Worm (Caenorhabditis elegans) whole organism, young adult: ENCODE results near the gene dis-3.

Experiments
- C17E4.6 ChIP-seq: fragments of 200-800 bp; sonication (Bioruptor generic); IDR thresholded peaks from 2 replicates; pipeline ENCODE4 v1.3.6; 2022; ENCODE audit warnings: missing genetic modification reagents, missing genetic modification characterization, missing compliant biosample characterization
- F22D6.2 ChIP-seq: sonication (generic microtip); optimal IDR thresholded peaks from 2 replicates; lab custom pipeline; 2016; ENCODE audit warnings: mild to moderate bottlenecking, missing genetic modification characterization, missing compliant biosample characterization
- F39B2.1 ChIP-seq: fragments of 200-800 bp; sonication (Bioruptor generic); IDR thresholded peaks from 2 replicates; pipeline ENCODE4 v1.3.6; 2022; ENCODE audit warnings: missing genetic modification reagents, missing genetic modification characterization, missing compliant biosample characterization
- F49E8.2 ChIP-seq: sonication (generic microtip); optimal IDR thresholded peaks from 3 replicates; lab custom pipeline; 2017; ENCODE audit warnings: missing genetic modification characterization, mild to moderate bottlenecking, missing compliant biosample characterization, antibody characterized with exemption, moderate library complexity; ENCODE audit not compliant: insufficient read depth
- F52B5.7 ChIP-seq: sonication (generic microtip); optimal IDR thresholded peaks from 2 replicates; lab custom pipeline; 2016; ENCODE audit warnings: mild to moderate bottlenecking, missing genetic modification characterization, missing compliant biosample characterization
- K11D2.4 ChIP-seq: fragments of 200-800 bp; sonication (Bioruptor generic); IDR thresholded peaks from 2 replicates; pipeline ENCODE4 v1.3.6; 2022; ENCODE audit warnings: missing genetic modification reagents, missing genetic modification characterization, missing compliant biosample characterization
- T07F8.4 ChIP-seq: sonication (generic microtip); optimal IDR thresholded peaks from 2 replicates; lab custom pipeline; 2016; ENCODE audit warnings: mild to moderate bottlenecking, missing genetic modification characterization, moderate library complexity, missing compliant biosample characterization
- Y56A3A.18 ChIP-seq: fragments of 200-800 bp; sonication (Bioruptor generic); IDR thresholded peaks from 2 replicates; pipeline ENCODE4 v1.3.6; 2022; ENCODE audit warnings: missing genetic modification reagents, missing genetic modification characterization, missing compliant biosample characterization
- athp-1 ChIP-seq: sonication (generic microtip); optimal IDR thresholded peaks from 2 replicates; lab custom pipeline; 2017; ENCODE audit warnings: mild to moderate bottlenecking, missing genetic modification characterization, missing compliant biosample characterization
- ccch-3 ChIP-seq: fragments of 200-800 bp; sonication (Bioruptor generic); optimal IDR thresholded peaks from 2 replicates; lab custom pipeline; 2018; ENCODE audit warnings: mild to moderate bottlenecking, missing genetic modification characterization, missing compliant biosample characterization
- ceh-100 ChIP-seq: fragments of 200-800 bp; sonication (Bioruptor generic); IDR thresholded peaks from 2 replicates; pipeline ENCODE4 v1.3.6; 2022; ENCODE audit warnings: missing genetic modification reagents, missing genetic modification characterization, missing compliant biosample characterization
- ceh-27 ChIP-seq: fragments of 200-800 bp; sonication (Bioruptor generic); optimal IDR thresholded peaks from 2 replicates; lab custom pipeline; 2018; ENCODE audit warnings: mild to moderate bottlenecking, missing genetic modification characterization, moderate library complexity, missing compliant biosample characterization
- ceh-40 ChIP-seq: fragments of 200-800 bp; sonication (Bioruptor generic); IDR thresholded peaks from 2 replicates; pipeline ENCODE4 v1.3.6; 2022; ENCODE audit warnings: missing genetic modification characterization, missing compliant biosample characterization
- ceh-91 ChIP-seq: fragments of 200-800 bp; sonication (Bioruptor generic); IDR thresholded peaks from 2 replicates; pipeline ENCODE4 v1.3.6; 2022; ENCODE audit warnings: missing genetic modification reagents, missing genetic modification characterization, missing compliant biosample characterization
- dpl-1 ChIP-seq: fragments of 150-350 bp; optimal IDR thresholded peaks from 2 replicates; lab custom pipeline; 2014; ENCODE audit warnings: missing biosample characterization, missing genetic modification reagents, missing genetic modification characterization
- efl-1 ChIP-seq: fragments of 150-350 bp; optimal IDR thresholded peaks from 2 replicates; lab custom pipeline; 2014; ENCODE audit warnings: missing biosample characterization, missing genetic modification reagents, missing genetic modification characterization
- egl-44 ChIP-seq: fragments of 200-800 bp; sonication (Bioruptor generic); IDR thresholded peaks from 2 replicates; pipeline ENCODE4 v1.3.6; 2022; ENCODE audit warnings: missing genetic modification reagents, missing genetic modification characterization, missing compliant biosample characterization
- hmg-1.2 ChIP-seq: fragments of 200-800 bp; sonication (Bioruptor generic); IDR thresholded peaks from 2 replicates; pipeline ENCODE4 v1.3.6; 2022; ENCODE audit warnings: missing genetic modification reagents, missing genetic modification characterization, missing compliant biosample characterization
- hrde-1 ChIP-seq: sonication (generic microtip); optimal IDR thresholded peaks from 2 replicates; lab custom pipeline; 2016; ENCODE audit warnings: missing genetic modification characterization, mild to moderate bottlenecking, missing compliant biosample characterization, moderate library complexity, missing genotype, missing genetic modification reagents, borderline replicate concordance
- lag-1 ChIP-seq: fragments of 200-800 bp; sonication (Bioruptor generic); IDR thresholded peaks from 2 replicates; pipeline ENCODE4 v1.3.6; 2022; ENCODE audit warnings: missing genetic modification reagents, missing genetic modification characterization, missing compliant biosample characterization
- lin-26 ChIP-seq: fragments of 200-800 bp; sonication (Bioruptor generic); IDR thresholded peaks from 2 replicates; pipeline ENCODE4 v1.3.6; 2022; ENCODE audit warnings: missing genetic modification reagents, missing genetic modification characterization, missing compliant biosample characterization
- lir-1 ChIP-seq: fragments of 200-800 bp; sonication (Bioruptor generic); conservative IDR thresholded peaks from 2 replicates; pipeline ENCODE4 v1.3.6; 2022; ENCODE audit warnings: missing genetic modification reagents, missing genetic modification characterization, missing compliant biosample characterization
- madf-8 ChIP-seq: fragments of 200-800 bp; sonication (Bioruptor generic); conservative IDR thresholded peaks from 2 replicates; pipeline ENCODE4 v1.3.6; 2022; ENCODE audit warnings: missing genetic modification reagents, missing genetic modification characterization, missing compliant biosample characterization
- mcd-1 ChIP-seq: fragments of 200-800 bp; sonication (Bioruptor generic); IDR thresholded peaks from 2 replicates; pipeline ENCODE4 v1.3.6; 2022; ENCODE audit warnings: missing genetic modification reagents, missing genetic modification characterization, missing compliant biosample characterization
- mel-28 ChIP-seq: sonication (generic microtip); optimal IDR thresholded peaks from 2 replicates; lab custom pipeline; 2016; ENCODE audit warnings: borderline replicate concordance, mild to moderate bottlenecking, missing genetic modification characterization, missing compliant biosample characterization
- mes-4 ChIP-seq: sonication (generic microtip); optimal IDR thresholded peaks from 2 replicates; lab custom pipeline; 2016; ENCODE audit warnings: missing genotype, missing genetic modification characterization, missing compliant biosample characterization
- nfya-1 ChIP-seq: sonication (generic microtip); optimal IDR thresholded peaks from 2 replicates; lab custom pipeline; 2017; ENCODE audit warnings: antibody characterized with exemption, missing compliant biosample characterization, missing genetic modification characterization, borderline replicate concordance; ENCODE audit not compliant: insufficient read depth
- nhr-179 ChIP-seq: sonication (generic microtip); optimal IDR thresholded peaks from 2 replicates; lab custom pipeline; 2016; ENCODE audit warnings: mild to moderate bottlenecking, missing genetic modification characterization, missing compliant biosample characterization
- nhr-27 ChIP-seq: fragments of 200-800 bp; sonication (Bioruptor generic); optimal IDR thresholded peaks from 2 replicates; lab custom pipeline; 2018; ENCODE audit warnings: mild to moderate bottlenecking, missing genetic modification characterization, moderate library complexity, missing compliant biosample characterization
- pbrm-1 ChIP-seq: fragments of 200-800 bp; sonication (Bioruptor generic); IDR thresholded peaks from 2 replicates; pipeline ENCODE4 v1.3.6; 2022; ENCODE audit warnings: missing genetic modification reagents, missing genetic modification characterization, missing compliant biosample characterization
- repo-1 ChIP-seq: sonication (generic microtip); optimal IDR thresholded peaks from 2 replicates; lab custom pipeline; 2017; ENCODE audit warnings: mild to moderate bottlenecking, missing genetic modification characterization, missing compliant biosample characterization
- snpc-1.3 ChIP-seq: sonication (generic microtip); optimal IDR thresholded peaks from 2 replicates; lab custom pipeline; 2017; ENCODE audit warnings: missing genetic modification characterization, mild to moderate bottlenecking, missing compliant biosample characterization, antibody characterized with exemption, moderate library complexity, missing genotype, missing genetic modification reagents; ENCODE audit not compliant: insufficient read depth
- snpc-4 ChIP-seq, 5 experiments: fragments of 150-350 bp in 1 of 5; sonication (generic microtip) in 4 of 5; optimal IDR thresholded peaks; 2 replicates each; lab custom pipeline; 2014 to 2018; ENCODE audit warnings: missing genetic modification characterization in 5 of 5, missing biosample characterization in 3 of 5, antibody characterized with exemption in 2 of 5, mild to moderate bottlenecking in 2 of 5, missing compliant biosample characterization in 2 of 5, missing genotype in 2 of 5, moderate library complexity in 2 of 5, missing genetic modification reagents in 1 of 5
- tbp1 ChIP-seq: fragments of 200-800 bp; sonication (Bioruptor generic); optimal IDR thresholded peaks from 2 replicates; lab custom pipeline; 2018; ENCODE audit warnings: mild to moderate bottlenecking, missing genetic modification characterization, missing compliant biosample characterization
- tbx-9 ChIP-seq: sonication (generic microtip); optimal IDR thresholded peaks from 2 replicates; lab custom pipeline; 2016; ENCODE audit warnings: borderline replicate concordance, missing genetic modification characterization, inconsistent platforms, missing compliant biosample characterization
- zfh-2 ChIP-seq: fragments of 200-800 bp; sonication (Bioruptor generic); conservative IDR thresholded peaks from 2 replicates; pipeline ENCODE4 v1.3.6; 2022; ENCODE audit warnings: missing genetic modification reagents, missing genetic modification characterization, missing compliant biosample characterization
- ztf-18 ChIP-seq: sonication (generic microtip); optimal IDR thresholded peaks from 2 replicates; lab custom pipeline; 2016; ENCODE audit warnings: missing genotype, mild to moderate bottlenecking, missing genetic modification characterization, missing compliant biosample characterization
- ztf-25 ChIP-seq: fragments of 200-800 bp; sonication (Bioruptor generic); IDR thresholded peaks from 2 replicates; pipeline ENCODE4 v1.3.6; 2022; ENCODE audit warnings: missing genetic modification reagents, missing genetic modification characterization, missing compliant biosample characterization

dis-3 gene

DNA sequence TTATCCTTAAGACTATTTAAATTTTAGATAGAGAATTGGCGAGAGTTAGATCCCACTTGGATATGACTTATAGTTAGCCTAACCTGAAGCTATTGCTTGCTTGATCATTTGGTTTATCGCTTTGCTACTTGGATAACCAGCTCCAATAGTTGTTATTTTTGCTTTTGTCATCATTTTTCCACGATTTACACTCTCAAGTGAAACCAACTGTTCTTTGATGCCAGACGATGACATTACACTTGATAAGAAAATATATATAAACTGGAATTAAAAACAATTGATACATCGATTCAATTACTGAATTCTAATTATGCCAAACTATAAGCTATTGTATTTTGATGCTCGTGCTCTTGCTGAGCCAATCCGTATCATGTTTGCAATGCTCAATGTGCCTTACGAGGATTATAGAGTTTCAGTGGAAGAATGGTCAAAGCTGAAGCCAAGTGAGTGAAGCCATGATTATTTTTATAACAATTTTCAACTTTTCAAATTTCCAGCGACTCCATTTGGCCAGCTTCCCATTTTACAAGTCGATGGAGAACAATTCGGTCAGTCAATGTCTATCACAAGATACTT, 45.0 kb downstream of the dis-3 start, which contains the start of the genes gst-2, gst-4 and dhs-12:
Gene gst-2 (minus strand): TSS at position 132 of the 576 bp plus-strand sequence.
Gene gst-4 (plus strand): TSS at position 296 of the 576 bp plus-strand sequence.
Gene dhs-12 (plus strand): TSS at position 526 of the 576 bp plus-strand sequence.
- TF ChIP-seq athp-1 (tag; lab: Kevin White, UChicago) (no peak), mel-28 (tag; lab: Kevin White, UChicago) (no peak), ztf-25 (no peak), Y56A3A.18 (GFP tag; lab: Robert Waterston, UW) (no peak), K11D2.4 (no peak), F49E8.2 (tag; lab: Kevin White, UChicago) (no peak), efl-1 (GFP tag; lab: Kevin White, UChicago) (no peak), egl-44 (GFP tag; lab: Robert Waterston, UW) (no peak), nfya-1 (tag; lab: Kevin White, UChicago) (no peak), C17E4.6 (GFP tag; lab: Robert Waterston, UW) (no peak), snpc-4 (GFP tag; optimal IDR thresholded peaks at IDR 0.05; lab: Kevin White, UChicago) (no peak), snpc-4 (tag; optimal IDR thresholded peaks at IDR 0.05; lab: Kevin White, UChicago) (no peak), ccch-3 (GFP tag; lab: Kevin White, UChicago) (no peak), zfh-2 (GFP tag; lab: Robert Waterston, UW) (no peak), madf-8 (GFP tag; lab: Robert Waterston, UW) (no peak)

DNA sequence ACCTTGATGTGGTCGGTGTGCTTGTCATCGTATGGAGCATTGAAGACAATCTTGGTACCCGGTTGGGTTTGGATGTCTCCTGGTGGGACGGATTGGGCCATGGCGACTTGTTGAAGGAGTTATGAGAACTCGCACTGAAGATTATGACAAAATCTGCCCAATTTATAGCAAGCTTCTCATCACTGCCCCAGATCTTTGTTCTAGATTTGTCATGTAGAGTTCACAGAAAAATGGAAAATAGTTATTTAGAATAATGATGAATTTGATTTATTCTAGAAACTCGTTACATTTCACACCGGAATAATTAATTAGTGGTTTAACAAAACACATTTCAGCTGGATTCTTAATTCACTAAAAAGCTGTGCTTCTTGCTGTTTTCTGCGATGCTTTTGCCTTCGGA, 46.6 kb downstream of the dis-3 start, which contains the start of gene msp-38:
Gene msp-38 (minus strand): TSS at position 101 of the 400 bp plus-strand sequence.
- TF ChIP-seq Y56A3A.18 (GFP tag; lab: Robert Waterston, UW) (no peak), tbx-9 (tag; lab: Kevin White, UChicago) (no peak), hmg-1.2 (GFP tag; lab: Robert Waterston, UW) (no peak), lin-26 (GFP tag; lab: Robert Waterston, UW) (no peak), ceh-27 (no peak), ceh-100 (GFP tag; lab: Robert Waterston, UW) (no peak), lag-1 (GFP tag; lab: Robert Waterston, UW) (no peak), ceh-40 (GFP tag; lab: Robert Waterston, UW) (no peak), mcd-1 (GFP tag; lab: Robert Waterston, UW) (no peak), hrde-1 (no peak), snpc-1.3 (no peak), nhr-27 (tag; lab: Kevin White, UChicago) (no peak), repo-1 (no peak), lir-1 (GFP tag; lab: Robert Waterston, UW) (no peak), ceh-91 (GFP tag; lab: Robert Waterston, UW) (no peak), snpc-4 (GFP tag; optimal IDR thresholded peaks at IDR 0.05; lab: Kevin White, UChicago) (no peak), snpc-4 (tag; optimal IDR thresholded peaks at IDR 0.05; lab: Kevin White, UChicago) (no peak), ztf-18 (tag; lab: Kevin White, UChicago) (no peak), mes-4 (tag; lab: Kevin White, UChicago) (no peak), F22D6.2 (tag; lab: Kevin White, UChicago) (no peak)

ce11 chrIV:10144487-10144886, 47.5 kb downstream of the dis-3 start:
- TF ChIP-seq T07F8.4 (tag; lab: Kevin White, UChicago) (no peak), F39B2.1 (no peak), tbp1 (GFP tag; lab: Kevin White, UChicago) (no peak), lin-26 (GFP tag; lab: Robert Waterston, UW) (no peak), pbrm-1 (no peak), nhr-179 (tag; lab: Kevin White, UChicago) (no peak), F52B5.7 (tag; lab: Kevin White, UChicago) (no peak), dpl-1 (GFP tag; lab: Kevin White, UChicago) (no peak)
